Worm (Caenorhabditis elegans) whole organism, L2 larva: ENCODE data around the gene F58B4.2.

ENCODE experiments used
- R02D3.7 ChIP-seq: fragments of 150-350 bp; optimal IDR thresholded peaks from 2 replicates; lab custom pipeline; 2014; ENCODE audit warnings: missing biosample characterization, missing genetic modification characterization
- alr-1 ChIP-seq: fragments of 150-350 bp; optimal IDR thresholded peaks from 2 replicates; lab custom pipeline; 2014; ENCODE audit warnings: missing biosample characterization, missing genetic modification characterization
- aly-2 ChIP-seq: fragments of 150-350 bp; optimal IDR thresholded peaks from 2 replicates; lab custom pipeline; 2014; ENCODE audit warnings: missing biosample characterization, missing genetic modification characterization
- ama-1 ChIP-seq: fragments of 150-350 bp; optimal IDR thresholded peaks from 2 replicates; lab custom pipeline; 2018; ENCODE audit warnings: inconsistent platforms
- blmp-1 ChIP-seq: sonication (generic microtip); optimal IDR thresholded peaks from 2 replicates; lab custom pipeline; 2017; ENCODE audit warnings: missing genetic modification characterization, mild to moderate bottlenecking, missing compliant biosample characterization, antibody characterized with exemption, moderate library complexity; ENCODE audit not compliant: insufficient read depth
- lin-11 ChIP-seq: fragments of 150-350 bp; sonication (generic microtip); optimal IDR thresholded peaks from 2 replicates; lab custom pipeline; 2014; ENCODE audit warnings: missing biosample characterization, missing genetic modification characterization, inconsistent platforms, mixed read lengths
- nhr-25 ChIP-seq: fragments of 150-350 bp; sonication (generic microtip); optimal IDR thresholded peaks from 3 replicates; lab custom pipeline; 2014; ENCODE audit warnings: missing biosample characterization, missing genetic modification characterization
- nhr-6 ChIP-seq: fragments of 150-350 bp; optimal IDR thresholded peaks from 2 replicates; lab custom pipeline; 2014; ENCODE audit warnings: missing biosample characterization, missing genetic modification characterization
- nhr-77 ChIP-seq: fragments of 150-350 bp; optimal IDR thresholded peaks from 2 replicates; lab custom pipeline; 2014; ENCODE audit warnings: missing biosample characterization, missing genetic modification characterization
- unc-55 ChIP-seq: fragments of 150-350 bp; sonication (generic microtip); optimal IDR thresholded peaks from 3 replicates; lab custom pipeline; 2014; ENCODE audit warnings: missing biosample characterization, missing genetic modification reagents, missing genetic modification characterization
- zag-1 ChIP-seq: fragments of 150-350 bp; optimal IDR thresholded peaks from 2 replicates; lab custom pipeline; 2014; ENCODE audit warnings: missing biosample characterization, missing genetic modification characterization
- ztf-11 ChIP-seq: sonication (generic microtip); optimal IDR thresholded peaks from 2 replicates; lab custom pipeline; 2017; ENCODE audit warnings: missing biosample characterization, missing genetic modification characterization

ce11 chrV:10889774-10890173 is 28.5 kb downstream of the F58B4.2 start:
- TF ChIP-seq nhr-6 (tag; lab: Kevin White, UChicago) (no peak), nhr-77 (tag; lab: Kevin White, UChicago) (no peak), alr-1 (tag; lab: Kevin White, UChicago) (no peak), nhr-25 (tag; lab: Kevin White, UChicago) (no peak), ama-1 (peak; percentile 47), blmp-1 (no peak), zag-1 (tag; lab: Kevin White, UChicago) (no peak), R02D3.7 (tag; lab: Kevin White, UChicago) (no peak), aly-2 (tag; lab: Kevin White, UChicago) (no peak), ztf-11 (tag; lab: Kevin White, UChicago) (no peak), unc-55 (GFP tag; lab: Kevin White, UChicago) (no peak), lin-11 (no peak)
